Worm (Caenorhabditis elegans) whole organism, L4 larva: ENCODE measurements around the gene ugt-16.

Source experiments
- F26F4.8 ChIP-seq: fragments of 200-800 bp; sonication (Bioruptor generic); conservative IDR thresholded peaks from 2 replicates; pipeline ENCODE4 v1.3.6; 2022; ENCODE audit warnings: missing genetic modification characterization, missing compliant biosample characterization
- F49E8.2 ChIP-seq: sonication (generic microtip); optimal IDR thresholded peaks from 2 replicates; lab custom pipeline; 2016; ENCODE audit warnings: missing compliant biosample characterization, mild to moderate bottlenecking, missing genetic modification characterization, borderline replicate concordance
- Y75B8A.6 ChIP-seq: fragments of 200-800 bp; sonication (Bioruptor generic); IDR thresholded peaks from 2 replicates; pipeline ENCODE4 v1.3.6; 2022; ENCODE audit warnings: missing genetic modification reagents, missing genetic modification characterization, missing compliant biosample characterization
- ceh-82 ChIP-seq: sonication (generic microtip); optimal IDR thresholded peaks from 2 replicates; lab custom pipeline; 2017; ENCODE audit warnings: missing biosample characterization, missing genetic modification characterization
- dmd-8 ChIP-seq: fragments of 200-800 bp; sonication (Bioruptor generic); IDR thresholded peaks from 2 replicates; pipeline ENCODE4 v1.3.6; 2022; ENCODE audit warnings: missing genetic modification characterization, missing compliant biosample characterization
- egl-43 ChIP-seq: fragments of 200-800 bp; sonication (Bioruptor generic); IDR thresholded peaks from 2 replicates; pipeline ENCODE4 v1.3.6; 2022; ENCODE audit warnings: missing genetic modification reagents, missing genetic modification characterization, missing compliant biosample characterization
- lin-39 ChIP-seq: fragments of 150-350 bp; optimal IDR thresholded peaks from 2 replicates; lab custom pipeline; 2014; ENCODE audit warnings: missing biosample characterization, missing genetic modification reagents, missing genetic modification characterization
- mep-1 ChIP-seq: fragments of 150-350 bp; sonication (generic microtip); optimal IDR thresholded peaks from 3 replicates; lab custom pipeline; 2014; ENCODE audit warnings: missing biosample characterization, missing genetic modification characterization
- nhr-28 ChIP-seq: fragments of 150-350 bp; optimal IDR thresholded peaks from 2 replicates; lab custom pipeline; 2014; ENCODE audit warnings: missing biosample characterization, missing genetic modification characterization
- zag-1 ChIP-seq: fragments of 150-350 bp; optimal IDR thresholded peaks from 2 replicates; lab custom pipeline; 2014; ENCODE audit warnings: missing biosample characterization, missing genetic modification characterization

ce11 chrV:12795927-12796326, 28.9 kb upstream of the ugt-16 start:
- TF ChIP-seq mep-1 (no peak), lin-39 (tag; lab: Kevin White, UChicago) (no peak), Y75B8A.6 (GFP tag; lab: Robert Waterston, UW) (no peak), dmd-8 (GFP tag; lab: Robert Waterston, UW) (no peak), ceh-82 (tag; lab: Kevin White, UChicago) (no peak), F49E8.2 (tag; lab: Kevin White, UChicago) (no peak), egl-43 (no peak), nhr-28 (peak; percentile 29), F26F4.8 (no peak), zag-1 (no peak)
